Fruit fly (Drosophila melanogaster): Measurements from ENCODE around the gene CG42661.

DNA sequence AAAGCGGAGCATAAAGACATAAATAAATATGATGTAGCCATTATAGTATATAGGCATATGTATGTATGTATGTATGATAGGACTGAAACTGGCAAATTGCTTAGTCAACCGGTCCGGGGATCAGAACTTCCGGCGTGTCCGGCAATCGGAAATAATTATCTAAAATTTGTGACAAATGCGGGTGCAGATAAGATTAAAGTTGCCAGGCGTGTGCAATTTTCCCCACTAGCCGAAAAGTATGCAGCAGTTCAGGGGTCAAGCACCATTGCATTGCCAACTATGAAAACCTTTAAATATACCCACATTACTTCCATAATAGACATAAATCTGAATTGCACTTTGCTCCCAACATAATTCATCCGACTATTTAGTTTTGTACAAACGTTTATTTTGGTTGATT, 33.0 kb upstream of the CG42661 start:
- TF ChIP-seq Lpt (GFP tag; optimal IDR thresholded peaks at IDR 0.05) (no peak), CG3032 (tag; optimal IDR thresholded peaks at IDR 0.05) (no peak), CG16779 (tag; optimal IDR thresholded peaks at IDR 0.05) (no peak), CG4318 (GFP tag; optimal IDR thresholded peaks at IDR 0.05) (no peak), spab (GFP tag; optimal IDR thresholded peaks at IDR 0.05) (no peak), esn (GFP tag; optimal IDR thresholded peaks at IDR 0.05) (no peak), eg (GFP tag; IDR thresholded peaks at IDR 0.05) (no peak)

Measured in whole organism, prepupa.